Worm (Caenorhabditis elegans) whole organism, L2 larva: ENCODE measurements around the gene ZK354.9.

ENCODE experiments used
- F13H6.1 ChIP-seq: sonication (generic microtip); optimal IDR thresholded peaks from 2 replicates; lab custom pipeline; 2016; ENCODE audit warnings: missing genetic modification characterization, missing compliant biosample characterization
- ama-1 ChIP-seq: fragments of 150-350 bp; optimal IDR thresholded peaks from 2 replicates; lab custom pipeline; 2018; ENCODE audit warnings: inconsistent platforms
- blmp-1 ChIP-seq: sonication (generic microtip); optimal IDR thresholded peaks from 2 replicates; lab custom pipeline; 2017; ENCODE audit warnings: missing genetic modification characterization, mild to moderate bottlenecking, missing compliant biosample characterization, antibody characterized with exemption, moderate library complexity; ENCODE audit not compliant: insufficient read depth
- egl-27 ChIP-seq: sonication (generic microtip); optimal IDR thresholded peaks from 3 replicates; lab custom pipeline; 2017; ENCODE audit warnings: missing biosample characterization, missing genetic modification reagents, missing genetic modification characterization
- elt-1 ChIP-seq: fragments of 150-350 bp; optimal IDR thresholded peaks from 2 replicates; lab custom pipeline; 2014; ENCODE audit warnings: missing biosample characterization, missing genetic modification characterization
- mbf-1 ChIP-seq: sonication (generic microtip); optimal IDR thresholded peaks from 2 replicates; lab custom pipeline; 2017; ENCODE audit warnings: missing biosample characterization, missing genetic modification characterization
- nhr-237 ChIP-seq: fragments of 150-350 bp; optimal IDR thresholded peaks from 2 replicates; lab custom pipeline; 2014; ENCODE audit warnings: missing biosample characterization, missing genetic modification characterization
- sma-9 ChIP-seq, 2 experiments: fragments of 150-350 bp in 1 of 2; sonication (generic microtip) in 1 of 2; optimal IDR thresholded peaks; 2 replicates each; lab custom pipeline; 2014 to 2016; ENCODE audit warnings: missing genetic modification characterization in 2 of 2, mild to moderate bottlenecking in 1 of 2, missing biosample characterization in 1 of 2, missing compliant biosample characterization in 1 of 2, missing genetic modification reagents in 1 of 2, moderate library complexity in 1 of 2
- zag-1 ChIP-seq: fragments of 150-350 bp; optimal IDR thresholded peaks from 2 replicates; lab custom pipeline; 2014; ENCODE audit warnings: missing biosample characterization, missing genetic modification characterization

DNA sequence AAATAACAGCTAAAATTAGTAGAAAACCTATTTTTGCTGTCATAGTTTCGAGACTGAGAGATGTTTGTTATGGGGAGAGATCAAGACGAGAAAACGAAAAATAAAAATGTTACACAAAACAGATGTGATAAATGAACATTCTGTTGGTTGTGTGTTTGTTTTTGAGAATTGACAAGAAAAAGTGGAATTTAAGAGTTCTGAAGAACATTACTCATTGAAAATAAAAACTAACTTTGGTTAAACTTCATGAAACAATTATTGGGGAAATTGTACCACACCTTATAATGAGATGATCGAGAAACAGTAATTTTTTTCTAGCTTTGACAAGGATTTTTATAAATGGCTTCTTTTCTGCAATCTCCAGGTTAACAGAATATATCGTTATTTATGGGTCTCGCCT lies 45.4 kb upstream of the ZK354.9 start, which contains the start of gene Y4C6B.7:
- TF ChIP-seq ama-1: no peak
- no peak for TF ChIP-seq mbf-1
- no peak for TF ChIP-seq zag-1 (tag; lab: Kevin White, UChicago)
- no peak for TF ChIP-seq egl-27
- no peak for TF ChIP-seq blmp-1 (tag; lab: Kevin White, UChicago)
- no peak for TF ChIP-seq nhr-237 (tag; lab: Kevin White, UChicago)
- no peak for TF ChIP-seq elt-1 (tag; lab: Kevin White, UChicago)
- TF ChIP-seq sma-9 (GFP tag; optimal IDR thresholded peaks at IDR 0.05; lab: Kevin White, UChicago): no peak
- no peak for TF ChIP-seq sma-9 (tag; optimal IDR thresholded peaks at IDR 0.05; lab: Kevin White, UChicago)
- TF ChIP-seq F13H6.1 (tag; lab: Kevin White, UChicago): no peak
